Worm (Caenorhabditis elegans) whole organism, L1 larva: ENCODE data around the gene sre-9.

Experiments used
- lin-13 ChIP-seq: fragments of 150-350 bp; optimal IDR thresholded peaks from 2 replicates; lab custom pipeline; 2014; ENCODE audit warnings: missing biosample characterization, missing genetic modification reagents, missing genetic modification characterization
- nhr-12 ChIP-seq: sonication (generic microtip); optimal IDR thresholded peaks from 2 replicates; lab custom pipeline; 2017; ENCODE audit warnings: missing biosample characterization, missing genetic modification characterization
- unc-62 ChIP-seq: fragments of 150-350 bp; optimal IDR thresholded peaks from 2 replicates; lab custom pipeline; 2014; ENCODE audit warnings: missing biosample characterization, missing genetic modification reagents, missing genetic modification characterization
- ztf-4 ChIP-seq: fragments of 150-350 bp; optimal IDR thresholded peaks from 2 replicates; lab custom pipeline; 2014; ENCODE audit warnings: missing biosample characterization, missing genetic modification characterization

DNA sequence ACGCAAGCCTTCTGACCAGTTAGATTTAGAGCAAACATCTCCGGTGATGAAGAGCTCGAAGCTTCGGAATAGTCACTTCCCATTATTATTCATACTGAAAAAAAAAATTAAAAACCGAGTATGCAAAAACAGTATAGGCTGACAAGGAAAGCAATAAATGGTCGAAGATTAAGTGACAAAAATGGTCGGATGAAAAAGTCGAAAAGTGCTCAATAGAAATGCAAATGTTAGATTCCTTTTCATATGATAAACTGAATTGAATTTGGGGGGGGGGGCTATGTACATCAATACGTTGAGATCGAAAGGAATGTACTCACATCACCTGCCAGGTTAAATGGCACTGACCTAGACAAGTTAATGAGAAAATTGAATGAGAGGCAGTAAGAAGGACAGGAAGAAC is 31.9 kb upstream of the sre-9 start, which contains the start of gene nhr-187:
- TF ChIP-seq nhr-12 (tag; lab: Kevin White, UChicago), result no peak
- no peak for TF ChIP-seq ztf-4 (tag; lab: Kevin White, UChicago)
- TF ChIP-seq lin-13 (GFP tag; lab: Kevin White, UChicago), result no peak
- no peak for TF ChIP-seq unc-62 (GFP tag; lab: Kevin White, UChicago)
